Worm (Caenorhabditis elegans) whole organism, young adult: ENCODE data around the gene bli-6.

Experiments
- ama-1 ChIP-seq, 3 experiments: fragments of 150-350 bp in 1 of 3; sonication (generic microtip) in 2 of 3; optimal IDR thresholded peaks; 2 replicates each; lab custom pipeline; 2014 to 2018; ENCODE audit warnings: missing biosample characterization in 2 of 3, missing genetic modification characterization in 2 of 3, missing genetic modification reagents in 2 of 3
- aptf-2 ChIP-seq: fragments of 200-800 bp; sonication (Bioruptor generic); conservative IDR thresholded peaks from 2 replicates; pipeline ENCODE4 v1.3.6; 2022; ENCODE audit warnings: missing genetic modification reagents, missing genetic modification characterization, missing compliant biosample characterization
- atf-7 ChIP-seq: sonication (generic microtip); optimal IDR thresholded peaks from 2 replicates; lab custom pipeline; 2017; ENCODE audit warnings: mild to moderate bottlenecking, missing genetic modification characterization, missing compliant biosample characterization
- ceh-27 ChIP-seq: fragments of 200-800 bp; sonication (Bioruptor generic); optimal IDR thresholded peaks from 2 replicates; lab custom pipeline; 2018; ENCODE audit warnings: mild to moderate bottlenecking, missing genetic modification characterization, moderate library complexity, missing compliant biosample characterization
- him-1 ChIP-seq: sonication (generic microtip); optimal IDR thresholded peaks from 2 replicates; lab custom pipeline; 2016; ENCODE audit warnings: missing genotype, missing genetic modification reagents, missing genetic modification characterization, missing compliant biosample characterization
- hmg-20 ChIP-seq: fragments of 200-800 bp; sonication (Bioruptor generic); IDR thresholded peaks from 2 replicates; pipeline ENCODE4 v1.3.6; 2022; ENCODE audit warnings: missing genetic modification reagents, missing genetic modification characterization, missing compliant biosample characterization
- madf-6 ChIP-seq: fragments of 200-800 bp; sonication (Bioruptor generic); IDR thresholded peaks from 2 replicates; pipeline ENCODE4 v1.3.6; 2022; ENCODE audit warnings: missing genetic modification reagents, missing genetic modification characterization, missing compliant biosample characterization
- nhr-179 ChIP-seq: sonication (generic microtip); optimal IDR thresholded peaks from 2 replicates; lab custom pipeline; 2016; ENCODE audit warnings: mild to moderate bottlenecking, missing genetic modification characterization, missing compliant biosample characterization
- nhr-90 ChIP-seq: sonication (generic microtip); optimal IDR thresholded peaks from 2 replicates; lab custom pipeline; 2016; ENCODE audit warnings: missing genotype, mild to moderate bottlenecking, missing genetic modification characterization, missing compliant biosample characterization
- pbrm-1 ChIP-seq: fragments of 200-800 bp; sonication (Bioruptor generic); IDR thresholded peaks from 2 replicates; pipeline ENCODE4 v1.3.6; 2022; ENCODE audit warnings: missing genetic modification reagents, missing genetic modification characterization, missing compliant biosample characterization
- snpc-1.3 ChIP-seq: sonication (generic microtip); optimal IDR thresholded peaks from 2 replicates; lab custom pipeline; 2017; ENCODE audit warnings: missing genetic modification characterization, mild to moderate bottlenecking, missing compliant biosample characterization, antibody characterized with exemption, moderate library complexity, missing genotype, missing genetic modification reagents; ENCODE audit not compliant: insufficient read depth
- snpc-4 ChIP-seq, 5 experiments: fragments of 150-350 bp in 1 of 5; sonication (generic microtip) in 4 of 5; optimal IDR thresholded peaks; 2 replicates each; lab custom pipeline; 2014 to 2018; ENCODE audit warnings: missing genetic modification characterization in 5 of 5, missing biosample characterization in 3 of 5, antibody characterized with exemption in 2 of 5, mild to moderate bottlenecking in 2 of 5, missing compliant biosample characterization in 2 of 5, missing genotype in 2 of 5, moderate library complexity in 2 of 5, missing genetic modification reagents in 1 of 5
- unc-62 ChIP-seq: fragments of 150-350 bp; optimal IDR thresholded peaks from 2 replicates; lab custom pipeline; 2014; ENCODE audit warnings: missing biosample characterization, missing genetic modification reagents, missing genetic modification characterization

DNA sequence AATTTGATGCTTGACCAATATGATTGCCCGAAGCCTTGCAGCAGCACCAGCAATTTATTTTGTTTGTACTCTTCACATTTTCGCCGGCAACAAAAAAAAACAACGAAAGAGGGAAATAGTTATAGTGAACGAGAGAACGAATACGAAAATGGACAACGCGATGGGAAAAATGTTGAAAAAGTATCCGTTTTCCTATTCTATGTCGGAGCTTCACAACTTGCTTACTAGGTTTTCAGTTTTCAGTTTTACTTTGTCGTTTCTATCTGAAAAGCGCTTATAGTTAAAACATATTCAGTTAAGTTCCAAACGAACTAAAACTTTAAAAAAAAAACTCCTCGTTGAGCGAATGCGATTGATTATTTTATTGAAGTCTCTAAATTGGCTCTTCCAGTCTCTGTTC lies 48.7 kb upstream of the bli-6 start:
- TF ChIP-seq snpc-4 (GFP tag; optimal IDR thresholded peaks at IDR 0.05; lab: Kevin White, UChicago) = no peak
- no peak for TF ChIP-seq snpc-4 (tag; optimal IDR thresholded peaks at IDR 0.05; lab: Kevin White, UChicago)
- TF ChIP-seq hmg-20 = no peak
- no peak for TF ChIP-seq ama-1 (optimal IDR thresholded peaks at IDR 0.05; lab: Kevin White, UChicago)
- TF ChIP-seq ama-1 (GFP tag; optimal IDR thresholded peaks at IDR 0.05; lab: Kevin White, UChicago) = no peak
- no peak for TF ChIP-seq madf-6 (GFP tag; lab: Robert Waterston, UW)
- no peak for TF ChIP-seq unc-62 (GFP tag; lab: Kevin White, UChicago)
- TF ChIP-seq ceh-27 (GFP tag; lab: Kevin White, UChicago) = no peak
- TF ChIP-seq aptf-2 (GFP tag; lab: Robert Waterston, UW) = no peak
- no peak for TF ChIP-seq pbrm-1
- TF ChIP-seq nhr-179 (tag; lab: Kevin White, UChicago) = no peak
- no peak for TF ChIP-seq atf-7 (tag; lab: Kevin White, UChicago)
- TF ChIP-seq snpc-1.3 (tag; lab: Kevin White, UChicago) = no peak
- TF ChIP-seq nhr-90 (tag; lab: Kevin White, UChicago) = no peak
- no peak for TF ChIP-seq him-1 (tag; lab: Kevin White, UChicago)
